Worm (Caenorhabditis elegans) whole organism, L1 larva: ENCODE results near the gene srx-125.

Experiments
- C34B4.2 ChIP-seq: sonication (generic microtip); optimal IDR thresholded peaks from 2 replicates; lab custom pipeline; 2017; ENCODE audit warnings: mild to moderate bottlenecking, missing genetic modification characterization, missing compliant biosample characterization
- Y116A8C.19 ChIP-seq: sonication (generic microtip); optimal IDR thresholded peaks from 2 replicates; lab custom pipeline; 2016; ENCODE audit warnings: missing compliant biosample characterization, missing genetic modification characterization, borderline replicate concordance
- aha-1 ChIP-seq: fragments of 150-350 bp; optimal IDR thresholded peaks from 2 replicates; lab custom pipeline; 2014; ENCODE audit warnings: missing biosample characterization, missing genetic modification characterization
- alr-1 ChIP-seq: fragments of 200-800 bp; sonication (Bioruptor generic); optimal IDR thresholded peaks from 2 replicates; lab custom pipeline; 2018; ENCODE audit warnings: borderline replicate concordance, mild to moderate bottlenecking, missing genetic modification characterization, missing compliant biosample characterization
- aly-2 ChIP-seq: fragments of 150-350 bp; optimal IDR thresholded peaks from 2 replicates; lab custom pipeline; 2014; ENCODE audit warnings: missing biosample characterization, missing genetic modification characterization
- ceh-8 ChIP-seq: fragments of 200-800 bp; sonication (Bioruptor generic); optimal IDR thresholded peaks from 2 replicates; lab custom pipeline; 2018; ENCODE audit warnings: mild to moderate bottlenecking, missing genetic modification characterization, moderate library complexity, missing compliant biosample characterization
- dsc-1 ChIP-seq: sonication (generic microtip); optimal IDR thresholded peaks from 2 replicates; lab custom pipeline; 2016; ENCODE audit warnings: mild to moderate bottlenecking, missing genetic modification characterization, missing compliant biosample characterization
- efl-1 ChIP-seq, 4 experiments: fragments of 150-350 bp; optimal IDR thresholded peaks in 3 of 4; peaks in 1 of 4; 1 replicate in 1 of 4; 2 replicates in 3 of 4; lab custom pipeline; 2014; ENCODE audit warnings: missing biosample characterization in 2 of 4, missing genetic modification characterization in 2 of 4, missing genetic modification reagents in 2 of 4
- efl-3 ChIP-seq: fragments of 200-800 bp; sonication (Bioruptor generic); optimal IDR thresholded peaks from 2 replicates; lab custom pipeline; 2018; ENCODE audit warnings: mild to moderate bottlenecking, missing genetic modification characterization, missing compliant biosample characterization
- egl-13 ChIP-seq: sonication (generic microtip); optimal IDR thresholded peaks from 2 replicates; lab custom pipeline; 2016; ENCODE audit warnings: missing genotype, missing genetic modification reagents, missing genetic modification characterization, missing compliant biosample characterization
- egl-27 ChIP-seq, 2 experiments: fragments of 150-350 bp in 1 of 2; sonication (generic microtip); optimal IDR thresholded peaks; 3 replicates each; lab custom pipeline; 2017 to 2018; ENCODE audit warnings: missing biosample characterization in 2 of 2, missing genetic modification characterization in 2 of 2, missing genetic modification reagents in 2 of 2
- elt-2 ChIP-seq: sonication (generic microtip); optimal IDR thresholded peaks from 2 replicates; lab custom pipeline; 2016; ENCODE audit warnings: missing genetic modification characterization, mild to moderate bottlenecking, inconsistent platforms, missing compliant biosample characterization, missing genetic modification reagents
- elt-3 ChIP-seq, 6 experiments: fragments of 150-350 bp in 1 of 6; sonication (generic microtip); optimal IDR thresholded peaks; 2 replicates each; lab custom pipeline; 2017 to 2018; ENCODE audit warnings: missing biosample characterization in 6 of 6, missing genetic modification characterization in 6 of 6, inconsistent platforms in 1 of 6
- fkh-8 ChIP-seq: sonication (generic microtip); optimal IDR thresholded peaks from 2 replicates; lab custom pipeline; 2016; ENCODE audit warnings: mild to moderate bottlenecking, missing genetic modification characterization, missing compliant biosample characterization
- hlh-4 ChIP-seq: sonication (generic microtip); optimal IDR thresholded peaks from 2 replicates; lab custom pipeline; 2016; ENCODE audit warnings: mild to moderate bottlenecking, missing genetic modification characterization, missing compliant biosample characterization
- hpl-2 ChIP-seq: fragments of 150-350 bp; optimal IDR thresholded peaks from 2 replicates; lab custom pipeline; 2014; ENCODE audit warnings: missing biosample characterization, missing genetic modification reagents, missing genetic modification characterization
- isw-1 ChIP-seq: fragments of 200-800 bp; sonication (Bioruptor generic); IDR thresholded peaks from 2 replicates; pipeline ENCODE4 v1.3.6; 2022; ENCODE audit warnings: missing genetic modification characterization, missing compliant biosample characterization
- jun-1 ChIP-seq: fragments of 150-350 bp; optimal IDR thresholded peaks from 2 replicates; lab custom pipeline; 2014; ENCODE audit warnings: missing biosample characterization, missing genetic modification reagents, missing genetic modification characterization
- lin-13 ChIP-seq: fragments of 150-350 bp; optimal IDR thresholded peaks from 2 replicates; lab custom pipeline; 2014; ENCODE audit warnings: missing biosample characterization, missing genetic modification reagents, missing genetic modification characterization
- mef-2 ChIP-seq: fragments of 150-350 bp; optimal IDR thresholded peaks from 2 replicates; lab custom pipeline; 2014; ENCODE audit warnings: missing biosample characterization, missing genetic modification characterization
- mep-1 ChIP-seq: fragments of 150-350 bp; optimal IDR thresholded peaks from 2 replicates; lab custom pipeline; 2014; ENCODE audit warnings: missing biosample characterization, missing genetic modification characterization
- nhr-11 ChIP-seq: fragments of 150-350 bp; optimal IDR thresholded peaks from 2 replicates; lab custom pipeline; 2014; ENCODE audit warnings: missing biosample characterization, missing genetic modification characterization
- nhr-19 ChIP-seq: fragments of 200-800 bp; sonication (Bioruptor generic); conservative IDR thresholded peaks from 2 replicates; pipeline ENCODE4 v1.3.6; 2022; ENCODE audit warnings: missing genetic modification characterization, missing compliant biosample characterization
- nhr-20 ChIP-seq: sonication (generic microtip); optimal IDR thresholded peaks from 2 replicates; lab custom pipeline; 2016; ENCODE audit warnings: mild to moderate bottlenecking, missing genetic modification characterization, missing compliant biosample characterization
- nhr-47 ChIP-seq: sonication (generic microtip); optimal IDR thresholded peaks from 2 replicates; lab custom pipeline; 2016; ENCODE audit warnings: mild to moderate bottlenecking, missing genetic modification characterization, moderate library complexity, missing compliant biosample characterization
- nhr-85 ChIP-seq: sonication (generic microtip); peaks from one replicate; lab custom pipeline; 2016; ENCODE audit warnings: missing genetic modification characterization, inconsistent platforms, missing compliant biosample characterization
- nhr-90 ChIP-seq: sonication (generic microtip); optimal IDR thresholded peaks from 2 replicates; lab custom pipeline; 2016; ENCODE audit warnings: mild to moderate bottlenecking, missing genetic modification characterization, missing compliant biosample characterization; ENCODE audit not compliant: poor library complexity
- pag-3 ChIP-seq: sonication (generic microtip); optimal IDR thresholded peaks from 2 replicates; lab custom pipeline; 2017; ENCODE audit warnings: missing genetic modification characterization, mild to moderate bottlenecking, missing compliant biosample characterization, antibody characterized with exemption, borderline replicate concordance; ENCODE audit not compliant: insufficient read depth
- pax-3 ChIP-seq: fragments of 200-800 bp; sonication (Bioruptor generic); optimal IDR thresholded peaks from 2 replicates; lab custom pipeline; 2018; ENCODE audit warnings: mild to moderate bottlenecking, missing genetic modification characterization, moderate library complexity, missing compliant biosample characterization
- pqm-1 ChIP-seq: sonication (generic microtip); optimal IDR thresholded peaks from 3 replicates; lab custom pipeline; 2017; ENCODE audit warnings: missing biosample characterization, missing genetic modification characterization
- sox-4 ChIP-seq: sonication (generic microtip); optimal IDR thresholded peaks from 2 replicates; lab custom pipeline; 2016; ENCODE audit warnings: missing genetic modification characterization, missing compliant biosample characterization
- sptf-1 ChIP-seq: fragments of 150-350 bp; optimal IDR thresholded peaks from 2 replicates; lab custom pipeline; 2014; ENCODE audit warnings: missing biosample characterization, missing genetic modification characterization
- sup-37 ChIP-seq: fragments of 200-800 bp; sonication (Bioruptor generic); optimal IDR thresholded peaks from 2 replicates; lab custom pipeline; 2018; ENCODE audit warnings: mild to moderate bottlenecking, missing genetic modification characterization, missing compliant biosample characterization
- swsn-7 ChIP-seq: sonication (generic microtip); optimal IDR thresholded peaks from 2 replicates; lab custom pipeline; 2016; ENCODE audit warnings: missing genetic modification characterization, missing compliant biosample characterization
- tlp-1 ChIP-seq: fragments of 150-350 bp; optimal IDR thresholded peaks from 2 replicates; lab custom pipeline; 2014; ENCODE audit warnings: missing biosample characterization, missing genetic modification characterization
- unc-62 ChIP-seq: fragments of 150-350 bp; optimal IDR thresholded peaks from 2 replicates; lab custom pipeline; 2014; ENCODE audit warnings: missing biosample characterization, missing genetic modification reagents, missing genetic modification characterization
- vab-15 ChIP-seq: sonication (generic microtip); optimal IDR thresholded peaks from 2 replicates; lab custom pipeline; 2017; ENCODE audit warnings: missing genotype, mild to moderate bottlenecking, missing genetic modification characterization, missing compliant biosample characterization
- ztf-11 ChIP-seq, 2 experiments: sonication (generic microtip); optimal IDR thresholded peaks; 2 replicates each; lab custom pipeline; 2016 to 2017; ENCODE audit warnings: missing genetic modification characterization in 2 of 2, missing biosample characterization in 1 of 2, missing compliant biosample characterization in 1 of 2
- ztf-4 ChIP-seq: fragments of 150-350 bp; optimal IDR thresholded peaks from 2 replicates; lab custom pipeline; 2014; ENCODE audit warnings: missing biosample characterization, missing genetic modification characterization

srx-125 gene

DNA sequence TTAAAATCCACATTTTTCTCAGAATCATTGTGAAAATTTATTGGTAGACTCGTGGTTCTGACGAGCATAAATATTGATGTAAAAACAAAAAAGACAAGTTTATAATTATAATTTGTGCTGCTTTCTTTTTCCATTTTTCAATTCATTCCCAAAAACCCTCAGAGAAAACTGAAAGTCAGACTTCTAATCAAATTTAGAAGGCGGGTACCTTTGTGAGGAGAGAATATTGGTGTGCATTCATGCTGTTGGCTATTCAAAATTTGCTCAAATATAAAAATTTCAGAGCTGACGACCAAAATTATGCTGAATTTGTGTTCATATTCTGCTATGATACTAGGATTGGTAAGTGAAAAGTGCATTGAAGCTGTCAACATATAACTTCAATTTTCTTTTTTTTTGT is at the start of gene srx-125:
TSS of gene srx-125 (plus strand) at position 301 of the 400 bp plus-strand sequence.
- no peak for TF ChIP-seq sup-37 (GFP tag; lab: Kevin White, UChicago)
- TF ChIP-seq efl-3 = no peak
- no peak for TF ChIP-seq ceh-8 (GFP tag; lab: Kevin White, UChicago)
- no peak for TF ChIP-seq vab-15 (tag; lab: Kevin White, UChicago)
- no peak for TF ChIP-seq mep-1 (tag; lab: Kevin White, UChicago)
- no peak for TF ChIP-seq C34B4.2 (tag; lab: Kevin White, UChicago)

DNA sequence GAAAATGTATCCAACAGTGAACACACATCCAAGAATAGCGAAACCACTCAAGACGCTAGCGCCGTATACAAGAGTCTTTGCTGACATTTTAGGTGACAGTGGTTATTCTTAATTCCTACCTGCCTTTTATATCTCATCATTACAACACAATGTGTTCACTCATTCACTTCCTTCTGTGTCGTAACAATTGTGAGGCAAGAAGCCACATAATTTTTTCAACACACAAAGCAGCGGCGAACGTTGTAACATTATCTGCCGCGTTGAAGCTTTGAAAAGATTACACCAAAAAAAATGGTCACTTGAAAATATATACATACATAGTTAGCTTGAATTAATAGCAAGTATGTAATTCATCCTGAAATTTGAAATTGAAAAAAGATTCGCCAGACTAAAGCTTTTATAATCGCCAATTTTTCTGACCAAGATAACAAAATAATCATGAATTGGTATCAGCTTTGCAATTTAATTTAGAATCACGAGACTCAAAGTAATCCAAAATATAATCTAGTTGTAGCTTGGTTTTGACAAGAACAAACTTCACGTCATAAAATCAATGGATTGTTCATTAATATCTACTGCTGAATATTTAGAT is 49.1 kb upstream of the srx-125 start, which contains the start of the genes col-161 and srh-18:
TSS of gene col-161 (minus strand) at position 101 of the 592 bp plus-strand sequence.
TSS of gene srh-18 (plus strand) at position 542 of the 592 bp plus-strand sequence.
- TF ChIP-seq alr-1 (tag; lab: Kevin White, UChicago) (no peak), nhr-11 (tag; lab: Kevin White, UChicago) (peak; percentile 17)
- TF ChIP-seq, all 84 proteins: peak for 1

DNA sequence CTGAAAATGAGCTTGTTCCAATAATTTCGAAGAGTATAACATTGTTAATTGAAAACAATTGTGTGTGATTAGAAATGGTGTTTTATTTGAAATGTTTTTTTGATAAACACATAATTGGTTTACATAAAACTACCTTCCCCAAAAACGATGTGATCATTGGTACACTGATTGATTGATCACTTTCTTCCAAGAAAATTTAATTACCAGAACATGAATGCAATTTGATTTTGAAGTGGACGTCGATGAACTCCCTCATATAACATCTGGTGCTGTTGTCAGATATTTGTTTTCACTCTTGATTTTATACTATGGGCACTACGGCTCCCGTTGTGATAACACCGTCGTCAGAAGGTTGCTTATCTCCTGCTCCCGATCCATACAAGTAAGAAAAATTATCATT is 46.4 kb upstream of the srx-125 start, which contains the start of gene srh-15:
TSS of gene srh-15 (plus strand) at position 301 of the 400 bp plus-strand sequence.
- no peak for TF ChIP-seq egl-27 (tag; optimal IDR thresholded peaks at IDR 0.05; lab: Kevin White, UChicago)
- no peak for TF ChIP-seq efl-1 (optimal IDR thresholded peaks at IDR 0.05; lab: Kevin White, UChicago)
- peak in 1 of 2 experiments; percentile 20 for TF ChIP-seq efl-1 (GFP tag; optimal IDR thresholded peaks at IDR 0.05 in 1 of 2; lab: Kevin White, UChicago)
- TF ChIP-seq fkh-8 (tag; lab: Kevin White, UChicago) = no peak

DNA sequence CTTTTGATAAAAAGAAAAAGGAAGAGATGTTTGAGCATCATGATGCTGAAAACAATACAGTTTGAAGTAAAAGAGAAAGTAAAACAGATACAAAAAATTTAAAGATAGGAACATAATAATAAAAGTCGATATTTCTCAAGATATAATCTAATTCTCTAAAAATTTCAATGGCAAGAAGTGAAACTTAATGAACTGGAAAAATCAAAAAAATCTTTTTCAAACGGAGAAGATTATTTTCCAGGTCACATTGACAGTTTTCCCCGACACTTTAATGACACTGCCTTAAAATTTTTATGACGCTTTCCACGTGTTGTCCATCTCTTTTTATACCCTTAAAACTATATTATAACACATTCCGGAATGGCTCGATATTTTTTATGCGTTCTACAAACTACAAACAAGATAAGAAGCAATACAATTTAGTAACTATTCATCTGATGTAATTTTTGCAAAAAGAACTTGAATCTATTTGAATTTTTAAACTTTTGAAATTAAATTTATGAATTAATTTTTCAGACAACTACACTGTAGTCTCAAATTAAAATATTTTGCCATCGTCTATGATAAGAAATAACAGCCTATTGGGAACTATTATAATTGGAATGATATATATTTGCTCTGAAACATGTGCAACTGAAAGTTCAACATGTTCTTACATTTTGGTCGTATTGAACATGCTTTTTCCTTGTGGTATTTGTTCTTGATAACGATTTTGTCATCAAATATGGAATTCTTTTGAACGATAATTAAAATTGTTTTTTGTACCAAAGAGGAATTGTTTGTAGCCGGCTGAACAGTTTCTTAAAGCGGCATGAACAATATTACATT is 42.0 kb upstream of the srx-125 start, which contains the start of gene C50B6.7:
TSS of gene C50B6.7 (minus strand) at position 51 of the 828 bp plus-strand sequence.
- TF ChIP-seq elt-2 = peak; percentile 17
- no peak for TF ChIP-seq pag-3 (tag; lab: Kevin White, UChicago)
- TF ChIP-seq elt-3 (tag; optimal IDR thresholded peaks at IDR 0.05; lab: Kevin White, UChicago) = no peak
- TF ChIP-seq, all 84 proteins: peak for 1

ce11 chrV:13327463-13327862 is 39.7 kb upstream of the srx-125 start, which contains the start of gene str-37:
Gene str-37, plus strand, starts transcription at chrV:13327763.
- TF ChIP-seq Y116A8C.19 (no peak), aha-1 (tag; lab: Kevin White, UChicago) (no peak), sox-4 (tag; lab: Kevin White, UChicago) (no peak), nhr-19 (GFP tag; lab: Robert Waterston, UW) (no peak), ztf-11 (tag; optimal IDR thresholded peaks at IDR 0.05; lab: Kevin White, UChicago) (no peak), efl-3 (no peak), tlp-1 (tag; lab: Kevin White, UChicago) (no peak), aly-2 (tag; lab: Kevin White, UChicago) (no peak), hlh-4 (no peak), nhr-47 (no peak), sptf-1 (no peak), mef-2 (no peak)

DNA sequence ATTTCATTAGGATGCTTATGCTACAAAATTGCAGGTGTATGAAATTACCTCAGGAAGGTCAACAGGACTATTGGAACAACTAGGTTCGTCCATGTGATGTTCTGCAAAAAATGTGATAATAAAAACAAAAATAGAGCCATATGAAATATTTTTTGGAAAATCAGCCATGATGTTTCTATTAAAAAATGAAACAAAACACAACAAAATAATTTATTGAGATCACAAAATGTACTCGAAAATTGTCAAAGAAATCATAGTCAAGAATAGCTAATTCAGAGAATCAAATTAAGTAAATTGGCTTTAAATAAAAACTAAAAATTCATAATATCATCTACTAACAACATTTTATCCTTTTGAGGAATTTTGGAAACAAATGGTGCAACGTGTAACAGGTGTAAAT is 36.2 kb upstream of the srx-125 start, which contains the start of gene nhr-129:
TSS of gene nhr-129 (minus strand) at position 101 of the 400 bp plus-strand sequence.
- no peak for TF ChIP-seq egl-13 (tag; lab: Kevin White, UChicago)
- no peak for TF ChIP-seq jun-1
- TF ChIP-seq ztf-11 (tag; optimal IDR thresholded peaks at IDR 0.05; lab: Kevin White, UChicago) = no peak
- TF ChIP-seq aha-1 (tag; lab: Kevin White, UChicago) = no peak
- TF ChIP-seq lin-13 (GFP tag; lab: Kevin White, UChicago) = no peak
- TF ChIP-seq swsn-7 (tag; lab: Kevin White, UChicago) = no peak
- TF ChIP-seq vab-15 (tag; lab: Kevin White, UChicago) = no peak
- TF ChIP-seq nhr-85 (tag; lab: Kevin White, UChicago) = no peak
- TF ChIP-seq ztf-4 (tag; lab: Kevin White, UChicago) = no peak
- no peak for TF ChIP-seq isw-1 (GFP tag; lab: Robert Waterston, UW)
- TF ChIP-seq nhr-90 (tag; lab: Kevin White, UChicago) = no peak
- no peak for TF ChIP-seq pqm-1 (tag; lab: Kevin White, UChicago)
- no peak for TF ChIP-seq unc-62 (GFP tag; lab: Kevin White, UChicago)
- TF ChIP-seq hpl-2 (GFP tag; lab: Kevin White, UChicago) = no peak
- TF ChIP-seq pax-3 (tag; lab: Kevin White, UChicago) = no peak
- no peak for TF ChIP-seq dsc-1 (tag; lab: Kevin White, UChicago)
- TF ChIP-seq alr-1 (tag; lab: Kevin White, UChicago) = no peak
- TF ChIP-seq nhr-20 = no peak
- TF ChIP-seq elt-3 (tag; optimal IDR thresholded peaks at IDR 0.05; lab: Kevin White, UChicago) = no peak
- no peak for TF ChIP-seq hlh-4
